Worm (Caenorhabditis elegans): ENCODE measurements around the gene Y51H7C.41.

- no peak for TF ChIP-seq ztf-29 (GFP tag; IDR thresholded peaks at IDR 0.05)
- TF ChIP-seq ref-1 (GFP tag; conservative IDR thresholded peaks at IDR 0.05), result no peak
- no peak for TF ChIP-seq med-1 (GFP tag; optimal IDR thresholded peaks at IDR 0.05; ENCODE audit: insufficient read depth)
- TF ChIP-seq flt-1 (GFP tag; IDR thresholded peaks at IDR 0.05), result peak; percentile 36; the same call in 1 of the 2 replicates
- TF ChIP-seq klf-2 (GFP tag; conservative IDR thresholded peaks at IDR 0.05), result no peak
- TF ChIP-seq tab-1 (GFP tag; IDR thresholded peaks at IDR 0.05), result no peak
- no peak for TF ChIP-seq T22C8.4 (GFP tag; IDR thresholded peaks at IDR 0.05)
- no peak for TF ChIP-seq ztf-23 (GFP tag; IDR thresholded peaks at IDR 0.05)
- TF ChIP-seq cog-1 (tag; optimal IDR thresholded peaks at IDR 0.05), result no peak
Measured at ce11 chrII:1437449-1438335, 34.6 kb downstream of the Y51H7C.41 start, which contains the start of gene nol-6.

Measured in whole organism, midembryonic.